Worm (Caenorhabditis elegans) whole organism, late embryonic: Measurements from ENCODE around the gene ncx-5.

Experiments
- C38D4.7 ChIP-seq: fragments of 200-800 bp; sonication (Bioruptor generic); optimal IDR thresholded peaks from 2 replicates; lab custom pipeline; 2018; ENCODE audit warnings: mild to moderate bottlenecking, missing genetic modification characterization, moderate library complexity, missing compliant biosample characterization
- K02D7.2 ChIP-seq: sonication (generic microtip); optimal IDR thresholded peaks from 2 replicates; lab custom pipeline; 2017; ENCODE audit warnings: mild to moderate bottlenecking, missing genetic modification characterization, missing compliant biosample characterization
- K09A11.1 ChIP-seq: sonication (generic microtip); optimal IDR thresholded peaks from 2 replicates; lab custom pipeline; 2017; ENCODE audit warnings: antibody characterized with exemption, mild to moderate bottlenecking, missing genetic modification characterization, missing compliant biosample characterization; ENCODE audit not compliant: insufficient read depth
- T23F11.4 ChIP-seq: fragments of 200-800 bp; sonication (Bioruptor generic); optimal IDR thresholded peaks from 2 replicates; lab custom pipeline; 2018; ENCODE audit warnings: mild to moderate bottlenecking, missing genetic modification characterization, missing compliant biosample characterization
- Y22D7AL.16 ChIP-seq: sonication (generic microtip); optimal IDR thresholded peaks from 2 replicates; lab custom pipeline; 2016; ENCODE audit warnings: missing genetic modification characterization, missing compliant biosample characterization
- ama-1 ChIP-seq: fragments of 150-350 bp; optimal IDR thresholded peaks from 2 replicates; lab custom pipeline; 2014
- ceh-19 ChIP-seq: fragments of 200-800 bp; sonication (Bioruptor generic); optimal IDR thresholded peaks from 2 replicates; lab custom pipeline; 2018; ENCODE audit warnings: mild to moderate bottlenecking, missing genetic modification characterization, missing compliant biosample characterization
- ceh-2 ChIP-seq: sonication (generic microtip); optimal IDR thresholded peaks from 2 replicates; lab custom pipeline; 2016; ENCODE audit warnings: missing genotype, missing genetic modification characterization, missing compliant biosample characterization
- ceh-22 ChIP-seq: sonication (generic microtip); optimal IDR thresholded peaks from 2 replicates; lab custom pipeline; 2017; ENCODE audit warnings: missing biosample characterization, missing genetic modification characterization
- ceh-24 ChIP-seq: sonication (generic microtip); optimal IDR thresholded peaks from 2 replicates; lab custom pipeline; 2016; ENCODE audit warnings: mild to moderate bottlenecking, missing genetic modification characterization, missing compliant biosample characterization
- ceh-30 ChIP-seq: fragments of 150-350 bp; optimal IDR thresholded peaks from 2 replicates; lab custom pipeline; 2014; ENCODE audit warnings: missing biosample characterization, missing genetic modification characterization
- ceh-31 ChIP-seq: sonication (generic microtip); optimal IDR thresholded peaks from 2 replicates; lab custom pipeline; 2016; ENCODE audit warnings: missing genetic modification characterization, missing compliant biosample characterization
- ceh-34 ChIP-seq: sonication (generic microtip); optimal IDR thresholded peaks from 2 replicates; lab custom pipeline; 2016; ENCODE audit warnings: mild to moderate bottlenecking, missing genetic modification characterization, missing compliant biosample characterization
- ceh-48 ChIP-seq: sonication (generic microtip); optimal IDR thresholded peaks from 2 replicates; lab custom pipeline; 2016; ENCODE audit warnings: missing genetic modification characterization, inconsistent platforms, missing compliant biosample characterization
- ceh-9 ChIP-seq: sonication (generic microtip); optimal IDR thresholded peaks from 2 replicates; lab custom pipeline; 2016; ENCODE audit warnings: mild to moderate bottlenecking, missing genetic modification characterization, inconsistent platforms, missing compliant biosample characterization
- elt-2 ChIP-seq: sonication (generic microtip); optimal IDR thresholded peaks from 2 replicates; lab custom pipeline; 2016; ENCODE audit warnings: missing genetic modification reagents, missing genetic modification characterization, missing compliant biosample characterization
- elt-4 ChIP-seq: sonication (generic microtip); optimal IDR thresholded peaks from 2 replicates; lab custom pipeline; 2016; ENCODE audit warnings: missing genetic modification characterization, missing compliant biosample characterization
- eyg-1 ChIP-seq: sonication (generic microtip); optimal IDR thresholded peaks from 2 replicates; lab custom pipeline; 2016; ENCODE audit warnings: missing genotype, missing genetic modification characterization, missing compliant biosample characterization
- fax-1 ChIP-seq: sonication (generic microtip); optimal IDR thresholded peaks from 2 replicates; lab custom pipeline; 2016; ENCODE audit warnings: missing genotype, missing genetic modification characterization, missing compliant biosample characterization
- fkh-10 ChIP-seq: fragments of 150-350 bp; optimal IDR thresholded peaks from 2 replicates; lab custom pipeline; 2014; ENCODE audit warnings: missing biosample characterization, missing genetic modification reagents, missing genetic modification characterization
- hlh-6 ChIP-seq: sonication (generic microtip); optimal IDR thresholded peaks from 2 replicates; lab custom pipeline; 2016; ENCODE audit warnings: missing genotype, missing genetic modification characterization, missing compliant biosample characterization
- nhr-11 ChIP-seq: fragments of 150-350 bp; optimal IDR thresholded peaks from 2 replicates; lab custom pipeline; 2014; ENCODE audit warnings: missing biosample characterization, missing genetic modification characterization
- npax-4 ChIP-seq: sonication (generic microtip); optimal IDR thresholded peaks from 2 replicates; lab custom pipeline; 2016; ENCODE audit warnings: missing genetic modification characterization, missing compliant biosample characterization
- pag-3 ChIP-seq: sonication (generic microtip); optimal IDR thresholded peaks from 2 replicates; lab custom pipeline; 2016; ENCODE audit warnings: missing compliant biosample characterization, missing genetic modification characterization, borderline replicate concordance
- pat-9 ChIP-seq: fragments of 200-800 bp; sonication (Bioruptor generic); optimal IDR thresholded peaks from 2 replicates; lab custom pipeline; 2018; ENCODE audit warnings: mild to moderate bottlenecking, missing genetic modification characterization, moderate library complexity, missing compliant biosample characterization
- pqm-1 ChIP-seq: sonication (generic microtip); optimal IDR thresholded peaks from 2 replicates; lab custom pipeline; 2016; ENCODE audit warnings: missing genetic modification characterization, missing compliant biosample characterization
- ref-2 ChIP-seq: sonication (generic microtip); optimal IDR thresholded peaks from 2 replicates; lab custom pipeline; 2016; ENCODE audit warnings: missing genetic modification characterization, missing compliant biosample characterization
- sdc-2 ChIP-seq: sonication (generic microtip); optimal IDR thresholded peaks from 2 replicates; lab custom pipeline; 2016; ENCODE audit warnings: missing genotype, missing genetic modification characterization, missing compliant biosample characterization
- sox-2 ChIP-seq: fragments of 200-800 bp; sonication (Bioruptor generic); IDR thresholded peaks from 2 replicates; pipeline ENCODE4 v1.3.6; 2022; ENCODE audit warnings: missing genetic modification reagents, missing genetic modification characterization, missing compliant biosample characterization
- sox-4 ChIP-seq: sonication (generic microtip); optimal IDR thresholded peaks from 2 replicates; lab custom pipeline; 2017; ENCODE audit warnings: mild to moderate bottlenecking, missing genetic modification characterization, inconsistent platforms, missing compliant biosample characterization
- tbx-2 ChIP-seq: sonication (generic microtip); optimal IDR thresholded peaks from 2 replicates; lab custom pipeline; 2016; ENCODE audit warnings: missing genetic modification characterization, missing compliant biosample characterization
- unc-3 ChIP-seq, 2 experiments: fragments of 200-800 bp in 1 of 2; sonication (Bioruptor generic) in 1 of 2; sonication (generic microtip) in 1 of 2; conservative IDR thresholded peaks in 1 of 2; optimal IDR thresholded peaks in 1 of 2; 2 replicates each; pipeline versions ENCODE4 v1.3.6 to Lab custom; 2016 to 2022; ENCODE audit warnings: missing compliant biosample characterization in 2 of 2, missing genetic modification characterization in 2 of 2, missing genetic modification reagents in 1 of 2
- unc-42 ChIP-seq: sonication (generic microtip); optimal IDR thresholded peaks from 2 replicates; lab custom pipeline; 2016; ENCODE audit warnings: missing genotype, missing genetic modification characterization, missing compliant biosample characterization
- unc-55 ChIP-seq: sonication (generic microtip); optimal IDR thresholded peaks from 2 replicates; lab custom pipeline; 2017; ENCODE audit warnings: missing biosample characterization, missing genetic modification reagents, missing genetic modification characterization
- unc-86 ChIP-seq: sonication (generic microtip); optimal IDR thresholded peaks from 2 replicates; lab custom pipeline; 2016; ENCODE audit warnings: missing genetic modification characterization, missing compliant biosample characterization
- zip-5 ChIP-seq: sonication (generic microtip); optimal IDR thresholded peaks from 2 replicates; lab custom pipeline; 2016; ENCODE audit warnings: missing genetic modification characterization, missing compliant biosample characterization
- ztf-16 ChIP-seq: sonication (generic microtip); optimal IDR thresholded peaks from 2 replicates; lab custom pipeline; 2017; ENCODE audit warnings: missing genetic modification characterization, missing compliant biosample characterization

ncx-5 gene

ce11 chrV:10503011-10503410, 13.1 kb upstream of the ncx-5 start, which contains the start of gene C35A5.11:
TSS of gene C35A5.11 (minus strand) at chrV:10503111.
- no peak for TF ChIP-seq ceh-19 (GFP tag; lab: Kevin White, UChicago)
- no peak for TF ChIP-seq ceh-31 (tag; lab: Kevin White, UChicago)
- TF ChIP-seq pat-9: no peak
- TF ChIP-seq C38D4.7: no peak
- TF ChIP-seq K02D7.2 (tag; lab: Kevin White, UChicago): no peak
- TF ChIP-seq ref-2 (tag; lab: Kevin White, UChicago): no peak
- no peak for TF ChIP-seq fax-1
- no peak for TF ChIP-seq elt-2 (tag; lab: Kevin White, UChicago)
- TF ChIP-seq, all 69 proteins: peak for 0

DNA sequence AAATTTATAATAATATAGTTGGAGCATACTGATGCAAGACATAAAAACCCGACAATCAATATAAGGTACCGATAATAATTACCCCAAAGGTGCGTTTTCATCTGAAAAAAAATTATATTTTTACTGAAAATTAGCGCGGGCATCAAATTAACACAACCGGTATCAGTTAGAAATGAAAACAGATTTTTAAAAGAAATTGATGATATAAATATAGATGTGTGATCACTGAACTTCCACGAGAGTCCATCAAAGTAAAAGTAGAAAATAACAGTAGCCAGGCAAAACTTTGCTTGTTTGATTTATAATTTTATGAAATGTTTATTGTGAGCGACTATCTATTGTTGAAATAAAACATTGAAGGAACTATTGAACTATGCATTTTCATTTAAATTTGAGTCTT, 11.4 kb upstream of the ncx-5 start, which contains the start of gene C35A5.3:
Gene C35A5.3 (minus strand): TSS at position 101 of the 400 bp plus-strand sequence.
- TF ChIP-seq nhr-11 (tag; lab: Kevin White, UChicago): no peak
- no peak for TF ChIP-seq unc-86 (tag; lab: Kevin White, UChicago)
- TF ChIP-seq ceh-22 (tag; lab: Kevin White, UChicago): no peak
- TF ChIP-seq tbx-2 (tag; lab: Kevin White, UChicago): no peak
- no peak for TF ChIP-seq unc-42 (tag; lab: Kevin White, UChicago)
- no peak for TF ChIP-seq fkh-10 (GFP tag; lab: Kevin White, UChicago)
- no peak for TF ChIP-seq unc-3 (GFP tag; conservative IDR thresholded peaks at IDR 0.05; lab: Robert Waterston, UW)
- TF ChIP-seq unc-3 (tag; optimal IDR thresholded peaks at IDR 0.05; lab: Kevin White, UChicago): no peak
- TF ChIP-seq ztf-16 (tag; lab: Kevin White, UChicago): no peak
- no peak for TF ChIP-seq sox-4 (tag; lab: Kevin White, UChicago)
- TF ChIP-seq ceh-2: no peak
- no peak for TF ChIP-seq sox-2 (GFP tag; lab: Robert Waterston, UW)
- no peak for TF ChIP-seq ama-1 (lab: Kevin White, UChicago)
- TF ChIP-seq, all 69 proteins: peak for 0

- TF ChIP-seq T23F11.4 (no peak), unc-55 (GFP tag; lab: Kevin White, UChicago) (no peak), ceh-9 (tag; lab: Kevin White, UChicago) (no peak), elt-4 (no peak), eyg-1 (no peak), sox-2 (GFP tag; lab: Robert Waterston, UW) (no peak), Y22D7AL.16 (tag; lab: Kevin White, UChicago) (no peak), ceh-24 (tag; lab: Kevin White, UChicago) (no peak), ceh-48 (tag; lab: Kevin White, UChicago) (no peak), hlh-6 (tag; lab: Kevin White, UChicago) (no peak), K09A11.1 (tag; lab: Kevin White, UChicago) (no peak), pqm-1 (no peak), unc-3 (GFP tag; conservative IDR thresholded peaks at IDR 0.05; lab: Robert Waterston, UW) (no peak), unc-3 (tag; optimal IDR thresholded peaks at IDR 0.05; lab: Kevin White, UChicago) (no peak), zip-5 (tag; lab: Kevin White, UChicago) (no peak)
These were observed 6.8 kb upstream of the ncx-5 start, which contains the start of gene C35A5.4 for ce11 chrV:10496733-10497132. TSS of gene C35A5.4 (plus strand) at chrV:10497033.

DNA sequence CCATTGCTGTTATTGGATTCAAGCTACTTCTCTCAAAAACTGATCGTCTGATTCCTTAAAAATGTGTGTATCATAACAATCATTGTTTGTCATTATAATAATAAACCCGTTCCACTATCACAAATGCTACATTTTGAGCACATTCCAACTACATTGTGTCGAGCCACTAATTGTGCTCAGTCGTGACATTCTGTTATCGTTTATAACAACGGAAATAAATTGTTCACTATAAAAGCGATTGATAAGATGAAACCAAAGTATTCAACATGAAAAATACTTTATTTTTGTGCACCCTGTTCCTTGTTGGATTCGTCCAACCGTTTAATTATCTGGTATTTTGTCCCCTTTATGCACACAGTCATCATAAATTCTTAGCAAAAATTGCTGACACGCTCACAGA, 3.3 kb upstream of the ncx-5 start, which contains the start of gene ugt-33:
Gene ugt-33 (plus strand): TSS at position 260 of the 400 bp plus-strand sequence.
- TF ChIP-seq ama-1 (lab: Kevin White, UChicago) (no peak), ceh-24 (tag; lab: Kevin White, UChicago) (no peak), elt-2 (tag; lab: Kevin White, UChicago) (no peak), T23F11.4 (no peak), ceh-34 (tag; lab: Kevin White, UChicago) (no peak), npax-4 (tag; lab: Kevin White, UChicago) (no peak), ceh-30 (tag; lab: Kevin White, UChicago) (no peak), pag-3 (tag; lab: Kevin White, UChicago) (no peak), sox-2 (GFP tag; lab: Robert Waterston, UW) (no peak), sdc-2 (tag; lab: Kevin White, UChicago) (no peak)
